Fruit fly (Drosophila melanogaster) whole organism: ENCODE measurements around the gene Rh4.

Experiments
- CG8478 ChIP-seq: fragments of >200 bp; optimal IDR thresholded peaks from 2 replicates; lab custom pipeline; 2018; ENCODE audit warnings: inconsistent platforms
- Dll ChIP-seq: fragments of >200 bp; optimal IDR thresholded peaks from 2 replicates; lab custom pipeline; 2017
- EcR ChIP-seq, 2 experiments: fragments of >200 bp; optimal IDR thresholded peaks; 2 replicates each; lab custom pipeline; 2017; ENCODE audit warnings: missing biosample characterization in 2 of 2, missing genetic modification characterization in 2 of 2, missing genetic modification reagents in 2 of 2
- pan ChIP-seq: fragments of >200 bp; optimal IDR thresholded peaks from 2 replicates; lab custom pipeline; 2017
- psq ChIP-seq: fragments of >200 bp; optimal IDR thresholded peaks from 2 replicates; lab custom pipeline; 2017
- usp ChIP-seq: fragments of >200 bp; optimal IDR thresholded peaks from 2 replicates; lab custom pipeline; 2017; ENCODE audit warnings: missing biosample characterization, missing genetic modification characterization, mixed read lengths

DNA sequence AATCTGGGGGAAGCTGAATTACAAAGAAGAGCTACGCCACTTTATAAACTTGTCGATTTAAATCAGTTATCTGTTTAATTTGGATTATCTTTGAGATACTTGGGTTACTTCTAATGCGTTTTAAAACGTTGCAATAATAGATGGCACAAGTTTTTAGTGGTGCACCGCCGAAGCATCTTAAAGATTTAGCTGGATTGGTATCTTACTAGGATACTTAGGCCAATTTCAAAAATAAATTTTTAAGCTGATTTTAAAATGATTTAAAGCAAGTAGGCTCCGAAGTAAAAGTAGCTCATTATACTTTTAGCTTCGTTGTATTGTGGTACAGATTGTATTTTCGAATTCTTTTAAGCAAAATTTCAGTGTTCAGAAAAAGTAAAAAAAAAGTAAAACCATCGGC is 3.5 kb downstream of the Rh4 start, which contains the start of gene sinah:
- TF ChIP-seq psq (lab: Kevin White, UChicago) (no peak), pan (no peak), CG8478 (no peak), usp (GFP tag; lab: Kevin White, UChicago) (no peak), EcR (GFP tag; optimal IDR thresholded peaks at IDR 0.05; lab: Kevin White, UChicago) (no peak), Dll (lab: Kevin White, UChicago) (no peak)
